Fruit fly (Drosophila melanogaster): ENCODE data around the gene CG42654.

The CG42654 gene

dm6 chr3L:19910054-19910414, 44.3 kb downstream of the CG42654 start, which contains the start of the genes Mi-2 and Prp3 (continued):
- TF ChIP-seq CG4707 (GFP tag; optimal IDR thresholded peaks at IDR 0.05) (no peak), CG11398 (GFP tag; optimal IDR thresholded peaks at IDR 0.05) (no peak), CG2875 (GFP tag; optimal IDR thresholded peaks at IDR 0.05) (no peak), Hr39 (optimal IDR thresholded peaks at IDR 0.05) (no peak), TFAM (GFP tag; optimal IDR thresholded peaks at IDR 0.05) (no peak), CTCF (GFP tag; optimal IDR thresholded peaks at IDR 0.05) (peak; percentile 28), Ada2b (GFP tag; IDR thresholded peaks at IDR 0.05) (no peak), Mrtf (GFP tag; IDR thresholded peaks at IDR 0.05) (no peak), CG2116 (GFP tag; optimal IDR thresholded peaks at IDR 0.05) (peak; percentile 99), lbe (GFP tag; optimal IDR thresholded peaks at IDR 0.05) (no peak), Vsx1 (GFP tag; optimal IDR thresholded peaks at IDR 0.05) (no peak), gro (GFP tag; optimal IDR thresholded peaks at IDR 0.05) (peak; percentile 21), Poxn (GFP tag; IDR thresholded peaks at IDR 0.05) (no peak), CG18262 (tag; optimal IDR thresholded peaks at IDR 0.05) (no peak), croc (GFP tag; conservative IDR thresholded peaks at IDR 0.05) (no peak), rib (GFP tag; IDR thresholded peaks at IDR 0.05) (no peak), ewg (GFP tag; optimal IDR thresholded peaks at IDR 0.05) (peak; percentile 7), CG9932 (GFP tag; IDR thresholded peaks at IDR 0.05) (peak; percentile 20; the same call in 1 of the 2 replicates), ac (GFP tag; optimal IDR thresholded peaks at IDR 0.05) (no peak), Meics (GFP tag; optimal IDR thresholded peaks at IDR 0.05) (no peak), pan (optimal IDR thresholded peaks at IDR 0.05) (no peak), pan (GFP tag; optimal IDR thresholded peaks at IDR 0.05 in 1 of 2, IDR thresholded peaks at IDR 0.05 in 1 of 2) (no peak), Oli (tag; optimal IDR thresholded peaks at IDR 0.05) (no peak), CG9609 (GFP tag; optimal IDR thresholded peaks at IDR 0.05) (no peak), yki (optimal IDR thresholded peaks at IDR 0.05) (no peak), Atf6 (GFP tag; IDR thresholded peaks at IDR 0.05) (no peak), repo (GFP tag; optimal IDR thresholded peaks at IDR 0.05) (no peak), amos (GFP tag; IDR thresholded peaks at IDR 0.05; ENCODE audit: partially characterized antibody) (peak; percentile 37; the same call in 1 of the 2 replicates), schlank (tag; optimal IDR thresholded peaks at IDR 0.05) (no peak), gcm2 (GFP tag; optimal IDR thresholded peaks at IDR 0.05) (no peak), corto (GFP tag; optimal IDR thresholded peaks at IDR 0.05) (no peak), Dfd (GFP tag; optimal IDR thresholded peaks at IDR 0.05) (no peak), trem (tag; optimal IDR thresholded peaks at IDR 0.05) (peak; percentile 51), prd (optimal IDR thresholded peaks at IDR 0.05) (no peak), prd (GFP tag; IDR thresholded peaks at IDR 0.05) (no peak), CG3407 (GFP tag; optimal IDR thresholded peaks at IDR 0.05) (peak; percentile 3), Bgb (GFP tag; IDR thresholded peaks at IDR 0.05; ENCODE audit: partially characterized antibody) (peak; percentile 53; the same call in 1 of the 2 replicates), CG31365 (tag; optimal IDR thresholded peaks at IDR 0.05) (no peak), jumu (GFP tag; optimal IDR thresholded peaks at IDR 0.05) (peak; percentile 27), ATbp (GFP tag; optimal IDR thresholded peaks at IDR 0.05) (no peak), CG2120 (GFP tag; optimal IDR thresholded peaks at IDR 0.05) (no peak), NFAT (GFP tag; IDR thresholded peaks at IDR 0.05) (0 out of 2 replicates have a peak, but pooled peaks have one; percentile 20), zfh2 (GFP tag; optimal IDR thresholded peaks at IDR 0.05) (no peak), otp (GFP tag; IDR thresholded peaks at IDR 0.05) (no peak), dmrt99B (tag; optimal IDR thresholded peaks at IDR 0.05) (no peak), B-H1 (GFP tag; IDR thresholded peaks at IDR 0.05) (no peak), CG7745 (tag; optimal IDR thresholded peaks at IDR 0.05) (peak; percentile 57), CG15073 (GFP tag; optimal IDR thresholded peaks at IDR 0.05) (no peak), da (GFP tag; optimal IDR thresholded peaks at IDR 0.05) (no peak), sens (GFP tag) (peak; percentile 83), ems (GFP tag; optimal IDR thresholded peaks at IDR 0.05) (no peak), Abd-B (GFP tag; optimal IDR thresholded peaks at IDR 0.05) (peak; percentile 76), Usf (GFP tag; optimal IDR thresholded peaks at IDR 0.05) (no peak), Gsc (GFP tag; IDR thresholded peaks at IDR 0.05) (no peak), usp (GFP tag; optimal IDR thresholded peaks at IDR 0.05) (no peak)

Measured in whole organism, embryonic.